Worm (Caenorhabditis elegans) whole organism, L1 larva: ENCODE results near the gene xbx-5.
A peak's percentile ranks its signal among the peaks of the same experiment; 100 is the strongest.

Experiments
- C04F5.9 ChIP-seq: sonication (generic microtip); optimal IDR thresholded peaks from 2 replicates; lab custom pipeline; 2016; ENCODE audit warnings: missing genetic modification characterization, missing compliant biosample characterization
- F16B12.6 ChIP-seq: fragments of 150-350 bp; optimal IDR thresholded peaks from 2 replicates; lab custom pipeline; 2014; ENCODE audit warnings: missing biosample characterization, missing genetic modification characterization
- Y116A8C.19 ChIP-seq: sonication (generic microtip); optimal IDR thresholded peaks from 2 replicates; lab custom pipeline; 2016; ENCODE audit warnings: missing compliant biosample characterization, missing genetic modification characterization, borderline replicate concordance
- aly-2 ChIP-seq: fragments of 150-350 bp; optimal IDR thresholded peaks from 2 replicates; lab custom pipeline; 2014; ENCODE audit warnings: missing biosample characterization, missing genetic modification characterization
- ama-1 ChIP-seq: fragments of 150-350 bp; optimal IDR thresholded peaks from 2 replicates; lab custom pipeline; 2014
- ceh-63 ChIP-seq: fragments of 200-800 bp; sonication (Bioruptor generic); optimal IDR thresholded peaks from 2 replicates; lab custom pipeline; 2018; ENCODE audit warnings: mild to moderate bottlenecking, missing genetic modification characterization, missing compliant biosample characterization
- ceh-88 ChIP-seq: fragments of 200-800 bp; sonication (Bioruptor generic); IDR thresholded peaks from 2 replicates; pipeline ENCODE4 v1.3.6; 2022; ENCODE audit warnings: missing genetic modification characterization, missing compliant biosample characterization
- ces-1 ChIP-seq: fragments of 150-350 bp; optimal IDR thresholded peaks from 2 replicates; lab custom pipeline; 2014; ENCODE audit warnings: missing biosample characterization, missing genetic modification reagents, missing genetic modification characterization
- dpl-1 ChIP-seq, 3 experiments: fragments of 150-350 bp in 2 of 3; sonication (generic microtip) in 1 of 3; optimal IDR thresholded peaks; 2 replicates each; lab custom pipeline; 2014 to 2017; ENCODE audit warnings: missing biosample characterization in 3 of 3, missing genetic modification characterization in 3 of 3, missing genetic modification reagents in 3 of 3
- efl-3 ChIP-seq: fragments of 200-800 bp; sonication (Bioruptor generic); optimal IDR thresholded peaks from 2 replicates; lab custom pipeline; 2018; ENCODE audit warnings: mild to moderate bottlenecking, missing genetic modification characterization, missing compliant biosample characterization
- egl-13 ChIP-seq: sonication (generic microtip); optimal IDR thresholded peaks from 2 replicates; lab custom pipeline; 2016; ENCODE audit warnings: missing genotype, missing genetic modification reagents, missing genetic modification characterization, missing compliant biosample characterization
- fkh-10 ChIP-seq: sonication (generic microtip); optimal IDR thresholded peaks from 2 replicates; lab custom pipeline; 2017; ENCODE audit warnings: missing biosample characterization, missing genetic modification reagents, missing genetic modification characterization
- hpl-2 ChIP-seq: fragments of 150-350 bp; optimal IDR thresholded peaks from 2 replicates; lab custom pipeline; 2014; ENCODE audit warnings: missing biosample characterization, missing genetic modification reagents, missing genetic modification characterization
- lin-13 ChIP-seq: fragments of 150-350 bp; optimal IDR thresholded peaks from 2 replicates; lab custom pipeline; 2014; ENCODE audit warnings: missing biosample characterization, missing genetic modification reagents, missing genetic modification characterization
- lin-14 ChIP-seq: fragments of 200-800 bp; sonication (Bioruptor generic); optimal IDR thresholded peaks from 2 replicates; lab custom pipeline; 2018; ENCODE audit warnings: mild to moderate bottlenecking, missing genetic modification characterization, moderate library complexity, missing compliant biosample characterization
- lin-15B ChIP-seq: fragments of 150-350 bp; sonication (generic microtip); optimal IDR thresholded peaks from 3 replicates; lab custom pipeline; 2014; ENCODE audit warnings: missing biosample characterization, missing genetic modification characterization
- lin-39 ChIP-seq: fragments of 150-350 bp; optimal IDR thresholded peaks from 2 replicates; lab custom pipeline; 2014; ENCODE audit warnings: missing biosample characterization, missing genetic modification reagents, missing genetic modification characterization
- lir-3 ChIP-seq: sonication (generic microtip); optimal IDR thresholded peaks from 2 replicates; lab custom pipeline; 2016; ENCODE audit warnings: mild to moderate bottlenecking, missing genetic modification characterization, moderate library complexity, missing compliant biosample characterization; ENCODE audit not compliant: poor library complexity
- lsy-2 ChIP-seq, 2 experiments: fragments of 150-350 bp; optimal IDR thresholded peaks; 2 replicates each; lab custom pipeline; 2014; ENCODE audit warnings: missing biosample characterization in 2 of 2, missing genetic modification characterization in 2 of 2
- mab-9 ChIP-seq: fragments of 200-800 bp; sonication (Bioruptor generic); IDR thresholded peaks from 2 replicates; pipeline ENCODE4 v1.3.6; 2022; ENCODE audit warnings: missing genetic modification reagents, missing genetic modification characterization, missing compliant biosample characterization
- mdl-1 ChIP-seq, 2 experiments: fragments of 150-350 bp; optimal IDR thresholded peaks; 2 replicates each; lab custom pipeline; 2014 to 2017; ENCODE audit warnings: missing biosample characterization in 2 of 2, missing genetic modification characterization in 2 of 2, inconsistent platforms in 1 of 2
- mep-1 ChIP-seq: fragments of 150-350 bp; optimal IDR thresholded peaks from 2 replicates; lab custom pipeline; 2014; ENCODE audit warnings: missing biosample characterization, missing genetic modification characterization
- nhr-11 ChIP-seq: fragments of 150-350 bp; optimal IDR thresholded peaks from 2 replicates; lab custom pipeline; 2014; ENCODE audit warnings: missing biosample characterization, missing genetic modification characterization
- nhr-20 ChIP-seq: sonication (generic microtip); optimal IDR thresholded peaks from 2 replicates; lab custom pipeline; 2016; ENCODE audit warnings: mild to moderate bottlenecking, missing genetic modification characterization, missing compliant biosample characterization
- nhr-237 ChIP-seq: fragments of 150-350 bp; optimal IDR thresholded peaks from 2 replicates; lab custom pipeline; 2014; ENCODE audit warnings: missing biosample characterization, missing genetic modification characterization
- nhr-28 ChIP-seq: fragments of 150-350 bp; optimal IDR thresholded peaks from 2 replicates; lab custom pipeline; 2014; ENCODE audit warnings: missing biosample characterization, missing genetic modification characterization
- nhr-71 ChIP-seq: sonication (generic microtip); optimal IDR thresholded peaks from 2 replicates; lab custom pipeline; 2016; ENCODE audit warnings: mild to moderate bottlenecking, missing genetic modification characterization, moderate library complexity, missing compliant biosample characterization
- nhr-76 ChIP-seq: sonication (generic microtip); optimal IDR thresholded peaks from 2 replicates; lab custom pipeline; 2017; ENCODE audit warnings: missing biosample characterization, missing genetic modification characterization
- nhr-77 ChIP-seq: fragments of 150-350 bp; optimal IDR thresholded peaks from 2 replicates; lab custom pipeline; 2014; ENCODE audit warnings: missing biosample characterization, missing genetic modification characterization
- nhr-84 ChIP-seq: sonication (generic microtip); optimal IDR thresholded peaks from 2 replicates; lab custom pipeline; 2017; ENCODE audit warnings: missing biosample characterization, missing genetic modification characterization
- nhr-85 ChIP-seq: sonication (generic microtip); peaks from one replicate; lab custom pipeline; 2016; ENCODE audit warnings: missing genetic modification characterization, inconsistent platforms, missing compliant biosample characterization
- pqm-1 ChIP-seq: sonication (generic microtip); optimal IDR thresholded peaks from 3 replicates; lab custom pipeline; 2017; ENCODE audit warnings: missing biosample characterization, missing genetic modification characterization
- rnt-1 ChIP-seq: sonication (generic microtip); optimal IDR thresholded peaks from 2 replicates; lab custom pipeline; 2016; ENCODE audit warnings: mild to moderate bottlenecking, missing genetic modification characterization, moderate library complexity, missing compliant biosample characterization
- skn-1 ChIP-seq: fragments of 150-350 bp; optimal IDR thresholded peaks from 2 replicates; lab custom pipeline; 2014; ENCODE audit warnings: missing biosample characterization, missing genetic modification characterization
- snpc-4 ChIP-seq: fragments of 150-350 bp; optimal IDR thresholded peaks from 2 replicates; lab custom pipeline; 2014; ENCODE audit warnings: missing biosample characterization, missing genetic modification characterization
- snu-23 ChIP-seq: sonication (generic microtip); optimal IDR thresholded peaks from 2 replicates; lab custom pipeline; 2016; ENCODE audit warnings: missing genetic modification characterization, missing compliant biosample characterization
- swsn-7 ChIP-seq: sonication (generic microtip); optimal IDR thresholded peaks from 2 replicates; lab custom pipeline; 2016; ENCODE audit warnings: missing genetic modification characterization, missing compliant biosample characterization
- unc-130 ChIP-seq: fragments of 150-350 bp; optimal IDR thresholded peaks from 2 replicates; lab custom pipeline; 2017; ENCODE audit warnings: missing biosample characterization, missing genetic modification characterization, inconsistent platforms
- unc-30 ChIP-seq: sonication (generic microtip); optimal IDR thresholded peaks from 2 replicates; lab custom pipeline; 2017; ENCODE audit warnings: missing biosample characterization, missing genetic modification characterization
- unc-98 ChIP-seq: fragments of 200-800 bp; sonication (Bioruptor generic); IDR thresholded peaks from 2 replicates; pipeline ENCODE4 v1.3.6; 2022; ENCODE audit warnings: missing genetic modification characterization, missing compliant biosample characterization
- vab-15 ChIP-seq: sonication (generic microtip); optimal IDR thresholded peaks from 2 replicates; lab custom pipeline; 2017; ENCODE audit warnings: missing genotype, mild to moderate bottlenecking, missing genetic modification characterization, missing compliant biosample characterization
- zag-1 ChIP-seq: fragments of 150-350 bp; optimal IDR thresholded peaks from 2 replicates; lab custom pipeline; 2014; ENCODE audit warnings: missing biosample characterization, missing genetic modification characterization
- zip-4 ChIP-seq: fragments of 200-800 bp; sonication (Bioruptor generic); optimal IDR thresholded peaks from 2 replicates; lab custom pipeline; 2018; ENCODE audit warnings: mild to moderate bottlenecking, missing genetic modification characterization, moderate library complexity, missing compliant biosample characterization
- ztf-11 ChIP-seq, 2 experiments: sonication (generic microtip); optimal IDR thresholded peaks; 2 replicates each; lab custom pipeline; 2016 to 2017; ENCODE audit warnings: missing genetic modification characterization in 2 of 2, missing biosample characterization in 1 of 2, missing compliant biosample characterization in 1 of 2

The xbx-5 gene

ce11 chrIII:3782853-3783252 is 21.4 kb downstream of the xbx-5 start (continued):
- TF ChIP-seq efl-3 (GFP tag; lab: Kevin White, UChicago) (no peak), vab-15 (tag; lab: Kevin White, UChicago) (peak; percentile 31), lin-15B (no peak), nhr-76 (tag; lab: Kevin White, UChicago) (no peak), lir-3 (tag; lab: Kevin White, UChicago) (no peak), unc-98 (GFP tag; lab: Robert Waterston, UW) (no peak), mab-9 (GFP tag; lab: Robert Waterston, UW) (no peak), Y116A8C.19 (no peak), lin-13 (GFP tag; lab: Kevin White, UChicago) (no peak), nhr-11 (peak; percentile 8), unc-30 (no peak), egl-13 (tag; lab: Kevin White, UChicago) (no peak), ces-1 (GFP tag; lab: Kevin White, UChicago) (no peak), mep-1 (tag; lab: Kevin White, UChicago) (peak; percentile 20), fkh-10 (no peak), F16B12.6 (tag; lab: Kevin White, UChicago) (no peak), C04F5.9 (no peak), nhr-71 (tag; lab: Kevin White, UChicago) (peak; percentile 76), nhr-20 (tag; lab: Kevin White, UChicago) (peak; percentile 43), mdl-1 (tag; optimal IDR thresholded peaks at IDR 0.05; lab: Kevin White, UChicago) (no peak), hpl-2 (GFP tag; lab: Kevin White, UChicago) (no peak), nhr-77 (tag; lab: Kevin White, UChicago) (no peak), aly-2 (tag; lab: Kevin White, UChicago) (no peak), nhr-84 (no peak), ceh-88 (no peak), ama-1 (no peak), nhr-28 (no peak), skn-1 (tag; lab: Kevin White, UChicago) (no peak), swsn-7 (tag; lab: Kevin White, UChicago) (no peak), ceh-63 (no peak), zip-4 (GFP tag; lab: Kevin White, UChicago) (no peak)
- TF ChIP-seq, all 84 proteins: peak for 13

ce11 chrIII:3781827-3782226 is 22.4 kb downstream of the xbx-5 start:
- TF ChIP-seq rnt-1 (tag; lab: Kevin White, UChicago), result peak; percentile 66
- peak; percentile 52 for TF ChIP-seq lin-14 (GFP tag; lab: Kevin White, UChicago)
- peak; percentile 8 to 20 for TF ChIP-seq lsy-2 (tag; optimal IDR thresholded peaks at IDR 0.05; lab: Kevin White, UChicago)
- no peak for TF ChIP-seq swsn-7 (tag; lab: Kevin White, UChicago)
- no peak for TF ChIP-seq zag-1 (tag; lab: Kevin White, UChicago)
- peak; percentile 21 for TF ChIP-seq snu-23
- TF ChIP-seq nhr-71 (tag; lab: Kevin White, UChicago), result peak; percentile 58
- TF ChIP-seq unc-130 (tag; lab: Kevin White, UChicago), result peak; percentile 27
- no peak for TF ChIP-seq pqm-1 (tag; lab: Kevin White, UChicago)
- TF ChIP-seq ceh-63, result no peak
- TF ChIP-seq dpl-1 (GFP tag; optimal IDR thresholded peaks at IDR 0.05; lab: Kevin White, UChicago), result no peak
- TF ChIP-seq mdl-1 (tag; optimal IDR thresholded peaks at IDR 0.05; lab: Kevin White, UChicago), result peak in 1 of 2 experiments; percentile 46
- TF ChIP-seq nhr-237 (tag; lab: Kevin White, UChicago), result no peak
- TF ChIP-seq lir-3 (tag; lab: Kevin White, UChicago), result no peak
- TF ChIP-seq lin-39 (tag; lab: Kevin White, UChicago), result no peak

DNA sequence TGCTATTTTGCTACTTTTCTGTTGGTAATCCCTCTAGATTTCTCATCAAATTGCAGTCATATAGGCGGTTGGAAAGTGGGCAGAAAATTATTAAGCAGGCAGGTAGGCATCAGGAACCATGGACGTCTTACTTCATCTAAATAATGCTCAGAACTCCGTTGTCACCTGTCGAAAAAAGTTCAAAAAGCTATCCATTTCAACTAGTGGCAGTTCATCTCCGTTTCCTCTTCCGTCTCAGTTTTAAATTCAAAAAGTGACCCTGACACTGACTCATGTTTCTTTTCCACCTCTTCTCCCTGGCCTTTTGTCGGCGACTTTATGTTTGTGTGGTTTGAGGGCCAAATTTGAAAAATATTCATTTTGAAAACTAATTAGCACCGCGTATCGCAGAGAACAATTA is 29.7 kb downstream of the xbx-5 start:
- TF ChIP-seq unc-30 (no peak), ztf-11 (tag; optimal IDR thresholded peaks at IDR 0.05; lab: Kevin White, UChicago) (no peak), lin-14 (GFP tag; lab: Kevin White, UChicago) (peak; percentile 47), F16B12.6 (tag; lab: Kevin White, UChicago) (no peak), zip-4 (GFP tag; lab: Kevin White, UChicago) (no peak), rnt-1 (tag; lab: Kevin White, UChicago) (peak; percentile 2), mep-1 (tag; lab: Kevin White, UChicago) (no peak), snpc-4 (tag; lab: Kevin White, UChicago) (no peak), nhr-85 (tag; lab: Kevin White, UChicago) (peak; percentile 58)
